Worm (Caenorhabditis elegans): ENCODE results near the gene str-46.

str-46 gene

ce11 chrV:2880356-2880755, 19.4 kb downstream of the str-46 start:
- peak; percentile 74 for TF ChIP-seq pqm-1 (tag; optimal IDR thresholded peaks at IDR 0.05)
- TF ChIP-seq mxl-3 (GFP tag; optimal IDR thresholded peaks at IDR 0.05) = no peak
- TF ChIP-seq unc-62 (GFP tag; optimal IDR thresholded peaks at IDR 0.05 in 1 of 2) = peak in 1 of 2 experiments; percentile 70
- TF ChIP-seq unc-62 (tag; optimal IDR thresholded peaks at IDR 0.05) = no peak
- peak; percentile 66 for TF ChIP-seq dmd-6 (GFP tag; IDR thresholded peaks at IDR 0.05)
- peak; percentile 17 for TF ChIP-seq nhr-77 (tag; optimal IDR thresholded peaks at IDR 0.05)
- TF ChIP-seq php-3 (GFP tag; IDR thresholded peaks at IDR 0.05) = peak; percentile 75
- TF ChIP-seq lim-7 (GFP tag; IDR thresholded peaks at IDR 0.05) = no peak
- TF ChIP-seq dve-1 (tag; optimal IDR thresholded peaks at IDR 0.05; ENCODE audit: insufficient read depth) = peak; percentile 47
- peak; percentile 86 for TF ChIP-seq nhr-28 (tag; optimal IDR thresholded peaks at IDR 0.05)
- TF ChIP-seq daf-16 (GFP tag; optimal IDR thresholded peaks at IDR 0.05) = no peak
- peak; percentile 31 for TF ChIP-seq daf-16 (tag; optimal IDR thresholded peaks at IDR 0.05)

DNA sequence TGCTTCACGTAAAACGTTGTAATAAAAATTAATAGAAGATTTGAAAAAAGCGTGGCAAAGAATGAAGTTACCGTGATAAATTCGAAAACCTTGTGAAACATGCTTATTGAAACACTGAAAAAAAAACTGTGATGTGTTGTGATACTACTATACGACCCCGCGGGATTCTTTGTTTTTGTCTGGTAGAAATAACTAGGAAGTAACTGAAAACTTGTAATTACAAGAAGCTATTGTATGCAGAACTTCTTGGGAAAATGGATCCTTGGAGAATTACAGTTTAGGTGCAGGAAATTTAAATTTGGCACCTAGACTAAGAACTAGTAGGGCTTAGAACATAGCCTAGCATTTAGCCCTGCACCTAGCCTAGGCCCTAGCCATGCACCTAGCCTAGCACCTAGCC, 20.0 kb downstream of the str-46 start, which contains the start of gene str-39:
TSS of gene str-39 (minus strand) at position 101 of the 400 bp plus-strand sequence.
- TF ChIP-seq sdz-12 (GFP tag; optimal IDR thresholded peaks at IDR 0.05) = no peak
- no peak for TF ChIP-seq skn-1 (tag; optimal IDR thresholded peaks at IDR 0.05)
- peak; percentile 63 for TF ChIP-seq aha-1 (tag)
- TF ChIP-seq dmd-8 (GFP tag; IDR thresholded peaks at IDR 0.05) = 0 out of 2 replicates have a peak, but pooled peaks have one; percentile 47
- no peak for TF ChIP-seq nhr-10 (tag; optimal IDR thresholded peaks at IDR 0.05)

DNA sequence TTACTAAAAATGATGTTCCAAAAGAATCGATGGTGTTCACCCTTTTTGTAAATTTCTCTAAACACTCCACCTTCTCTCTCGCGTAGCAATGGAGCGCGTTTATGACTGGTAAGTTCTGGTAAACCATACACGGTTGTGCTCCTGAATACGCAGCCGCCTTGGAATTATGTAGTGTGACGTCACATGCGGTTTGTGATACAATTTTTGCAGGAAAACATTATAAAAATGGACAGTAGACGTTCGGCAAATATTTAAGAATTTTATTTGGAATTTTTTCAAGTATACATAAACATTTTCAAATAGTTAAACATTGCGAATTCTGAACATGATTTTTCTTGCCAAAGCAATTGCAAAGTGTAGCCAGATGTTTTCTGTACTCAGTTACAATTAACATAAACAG, 22.3 kb downstream of the str-46 start, which contains the start of gene F37B4.10:
TSS of gene F37B4.10 (minus strand) at position 101 of the 400 bp plus-strand sequence.
- TF ChIP-seq nhr-41 (GFP tag; IDR thresholded peaks at IDR 0.05) = no peak
- no peak for TF ChIP-seq set-16 (GFP tag; IDR thresholded peaks at IDR 0.05)
- no peak for TF ChIP-seq snpc-1.2 (GFP tag; IDR thresholded peaks at IDR 0.05)
- TF ChIP-seq nhr-77 (tag; optimal IDR thresholded peaks at IDR 0.05) = no peak
- TF ChIP-seq nhr-76 (tag; optimal IDR thresholded peaks at IDR 0.05) = no peak
- peak; percentile 12 for TF ChIP-seq nhr-28 (tag; optimal IDR thresholded peaks at IDR 0.05)
- TF ChIP-seq lir-3 (tag; optimal IDR thresholded peaks at IDR 0.05) = no peak
- TF ChIP-seq cey-2 (tag; optimal IDR thresholded peaks at IDR 0.05; ENCODE audit: borderline replicate concordance, insufficient read depth) = no peak
- TF ChIP-seq ceh-44 (GFP tag; IDR thresholded peaks at IDR 0.05) = no peak
- no peak for TF ChIP-seq hif-1 (tag; optimal IDR thresholded peaks at IDR 0.05)
- peak in 1 of 2 experiments; percentile 82 for TF ChIP-seq unc-62 (GFP tag; optimal IDR thresholded peaks at IDR 0.05 in 1 of 2)
- TF ChIP-seq unc-62 (tag; optimal IDR thresholded peaks at IDR 0.05) = no peak
- no peak for TF ChIP-seq ceh-32 (tag; optimal IDR thresholded peaks at IDR 0.05; ENCODE audit: poor library complexity)
- no peak for TF ChIP-seq hmg-1.1 (GFP tag; IDR thresholded peaks at IDR 0.05)
- no peak for TF ChIP-seq nhr-25 (tag; optimal IDR thresholded peaks at IDR 0.05; ENCODE audit: borderline replicate concordance, insufficient read depth)
- TF ChIP-seq aly-2 (tag; optimal IDR thresholded peaks at IDR 0.05) = no peak
- TF ChIP-seq F49E8.2 (tag; optimal IDR thresholded peaks at IDR 0.05; ENCODE audit: borderline replicate concordance) = no peak
- no peak for TF ChIP-seq F44E2.7 (GFP tag; IDR thresholded peaks at IDR 0.05)
- TF ChIP-seq R02D3.7 (tag; optimal IDR thresholded peaks at IDR 0.05) = no peak
- no peak for TF ChIP-seq mdl-1 (tag; optimal IDR thresholded peaks at IDR 0.05)
- no peak for TF ChIP-seq daf-16 (GFP tag; optimal IDR thresholded peaks at IDR 0.05)
- peak; percentile 16 for TF ChIP-seq daf-16 (tag; optimal IDR thresholded peaks at IDR 0.05)
- TF ChIP-seq rbr-2 (tag; optimal IDR thresholded peaks at IDR 0.05) = no peak

DNA sequence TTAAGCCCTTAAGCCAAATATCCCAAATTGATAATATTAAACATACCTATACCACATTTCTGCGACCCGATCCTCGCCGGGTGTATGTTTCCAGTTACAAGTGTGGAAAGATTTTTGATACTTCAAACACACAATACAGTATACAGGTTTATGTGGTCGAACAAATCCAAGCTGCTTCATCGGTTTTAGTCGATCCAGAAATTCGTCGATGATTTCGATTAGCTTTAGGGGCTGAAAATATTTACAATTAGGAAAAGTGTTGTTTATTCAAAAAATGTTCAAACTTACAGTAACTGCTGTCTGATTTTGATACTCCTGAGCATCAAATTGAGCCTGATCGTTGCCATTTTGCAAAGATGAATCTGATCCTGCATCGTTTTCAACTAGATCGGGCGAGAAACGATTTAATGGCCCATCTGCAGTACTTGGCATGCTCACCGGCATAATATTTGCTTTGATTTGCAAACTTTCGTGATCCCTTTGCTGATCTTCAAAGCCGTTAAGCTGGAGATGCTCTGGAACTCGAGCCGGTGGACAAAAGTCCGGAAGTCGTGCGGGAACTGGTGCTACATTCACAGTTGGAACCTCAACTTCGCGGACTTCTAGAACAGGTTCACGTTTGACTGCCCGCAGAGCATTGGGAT, 23.5 kb downstream of the str-46 start:
- TF ChIP-seq ztf-11 (tag; optimal IDR thresholded peaks at IDR 0.05) (no peak), php-3 (GFP tag; IDR thresholded peaks at IDR 0.05) (0 out of 2 replicates have a peak, but pooled peaks have one; percentile 13), aha-1 (tag) (peak; percentile 65), unc-62 (GFP tag; optimal IDR thresholded peaks at IDR 0.05 in 1 of 2) (peak in 1 of 2 experiments; percentile 76), unc-62 (tag; optimal IDR thresholded peaks at IDR 0.05) (no peak), hif-1 (tag; optimal IDR thresholded peaks at IDR 0.05) (no peak)

All from whole organism, L4 larva.